Worm (Caenorhabditis elegans): ENCODE results near the gene K08E5.5.

- TF ChIP-seq elt-1 (tag; optimal IDR thresholded peaks at IDR 0.05) (no peak), lin-39 (tag; optimal IDR thresholded peaks at IDR 0.05) (no peak), egl-27 (tag; optimal IDR thresholded peaks at IDR 0.05) (no peak), mab-5 (tag; optimal IDR thresholded peaks at IDR 0.05) (no peak)
These were observed 37.1 kb upstream of the K08E5.5 start, which contains the start of gene dod-6 for ce11 chrIII:10197416-10197815.

Measured in whole organism, L2 larva.